Worm (Caenorhabditis elegans): ENCODE measurements around the gene ulp-2.

The ulp-2 gene

ce11 chrII:5001866-5002265 lies 42.2 kb upstream of the ulp-2 start:
- no peak for TF ChIP-seq ztf-11 (tag; optimal IDR thresholded peaks at IDR 0.05)
- TF ChIP-seq sem-4 (tag; optimal IDR thresholded peaks at IDR 0.05) = no peak
- TF ChIP-seq unc-62 (GFP tag; optimal IDR thresholded peaks at IDR 0.05) = no peak
- no peak for TF ChIP-seq fos-1 (tag; optimal IDR thresholded peaks at IDR 0.05)
- no peak for TF ChIP-seq egl-27 (tag; optimal IDR thresholded peaks at IDR 0.05)
- TF ChIP-seq lsy-2 (tag; optimal IDR thresholded peaks at IDR 0.05) = no peak
- TF ChIP-seq mab-5 (tag; optimal IDR thresholded peaks at IDR 0.05) = no peak
- no peak for TF ChIP-seq aly-2 (tag; optimal IDR thresholded peaks at IDR 0.05)
- no peak for TF ChIP-seq sma-3 (GFP tag; optimal IDR thresholded peaks at IDR 0.05)
- TF ChIP-seq blmp-1 (tag; optimal IDR thresholded peaks at IDR 0.05; ENCODE audit: insufficient read depth) = no peak
- TF ChIP-seq R02D3.7 (tag; optimal IDR thresholded peaks at IDR 0.05) = no peak
- TF ChIP-seq nhr-23 (tag; optimal IDR thresholded peaks at IDR 0.05) = no peak
- TF ChIP-seq peb-1 (tag; optimal IDR thresholded peaks at IDR 0.05) = no peak
- TF ChIP-seq lin-39 (tag; optimal IDR thresholded peaks at IDR 0.05) = no peak

DNA sequence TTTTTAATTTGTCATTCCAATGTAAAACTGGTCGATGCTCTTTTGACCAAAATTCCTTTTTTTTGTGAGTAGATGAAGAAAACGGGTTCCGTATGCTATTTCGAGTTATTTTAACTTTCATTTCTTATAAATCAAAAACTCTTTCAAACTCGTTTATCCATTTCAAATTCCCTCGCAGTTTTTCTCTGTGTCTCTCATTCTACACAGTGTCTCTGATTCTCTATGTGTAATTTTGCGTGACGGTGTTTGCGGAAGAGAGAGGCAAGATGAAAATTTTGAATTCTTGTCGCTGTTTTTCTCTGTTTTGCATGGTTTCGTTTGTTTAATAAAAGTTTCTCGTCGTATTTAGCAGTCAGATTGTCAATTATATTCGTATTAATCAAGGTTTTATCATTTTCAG lies 39.4 kb upstream of the ulp-2 start, which contains the start of gene citk-2:
Gene citk-2 (plus strand): TSS at position 399 of the 400 bp plus-strand sequence.
- no peak for TF ChIP-seq unc-39 (tag; optimal IDR thresholded peaks at IDR 0.05)
- TF ChIP-seq nhr-129 (tag; optimal IDR thresholded peaks at IDR 0.05) = peak; percentile 78
- TF ChIP-seq ZK546.5 (tag; optimal IDR thresholded peaks at IDR 0.05) = peak; percentile 39
- TF ChIP-seq nhr-77 (tag; optimal IDR thresholded peaks at IDR 0.05) = peak; percentile 47
- peak; percentile 87 for TF ChIP-seq mab-5 (tag; optimal IDR thresholded peaks at IDR 0.05)
- no peak for TF ChIP-seq fos-1 (tag; optimal IDR thresholded peaks at IDR 0.05)
- peak; percentile 94 for TF ChIP-seq sma-9 (GFP tag; optimal IDR thresholded peaks at IDR 0.05)
- no peak for TF ChIP-seq sma-9 (tag; optimal IDR thresholded peaks at IDR 0.05)
- no peak for TF ChIP-seq nhr-23 (tag; optimal IDR thresholded peaks at IDR 0.05)
- peak; percentile 90 for TF ChIP-seq nhr-6 (tag; optimal IDR thresholded peaks at IDR 0.05)
- peak; percentile 90 for TF ChIP-seq sma-3 (GFP tag; optimal IDR thresholded peaks at IDR 0.05)
- peak; percentile 46 for TF ChIP-seq ceh-82 (tag; optimal IDR thresholded peaks at IDR 0.05)
- peak; percentile 96 for TF ChIP-seq crh-2 (tag; optimal IDR thresholded peaks at IDR 0.05)
- TF ChIP-seq R02D3.7 (tag; optimal IDR thresholded peaks at IDR 0.05) = peak; percentile 56
- no peak for TF ChIP-seq C34F6.9 (tag; optimal IDR thresholded peaks at IDR 0.05)
- TF ChIP-seq elt-1 (tag; optimal IDR thresholded peaks at IDR 0.05) = no peak
- peak; percentile 21 for TF ChIP-seq nhr-10 (tag; optimal IDR thresholded peaks at IDR 0.05)
- TF ChIP-seq elt-3 (tag; optimal IDR thresholded peaks at IDR 0.05) = no peak
- TF ChIP-seq lsy-2 (tag; optimal IDR thresholded peaks at IDR 0.05) = peak; percentile 89 to 95
- peak; percentile 70 for TF ChIP-seq egl-27 (tag; optimal IDR thresholded peaks at IDR 0.05)
- no peak for TF ChIP-seq lin-11 (tag; optimal IDR thresholded peaks at IDR 0.05)
- TF ChIP-seq unc-55 (GFP tag; optimal IDR thresholded peaks at IDR 0.05) = peak; percentile 96
- TF ChIP-seq nhr-21 (tag; optimal IDR thresholded peaks at IDR 0.05) = no peak
- TF ChIP-seq zag-1 (tag; optimal IDR thresholded peaks at IDR 0.05) = peak; percentile 52
- no peak for TF ChIP-seq ztf-1 (GFP tag; conservative IDR thresholded peaks at IDR 0.05)
- TF ChIP-seq gmeb-1 (tag; optimal IDR thresholded peaks at IDR 0.05) = peak; percentile 100
- no peak for TF ChIP-seq peb-1 (tag; optimal IDR thresholded peaks at IDR 0.05)

- TF ChIP-seq skn-1 (tag; optimal IDR thresholded peaks at IDR 0.05) (no peak), lsy-2 (tag; optimal IDR thresholded peaks at IDR 0.05) (no peak), ZK546.5 (tag; optimal IDR thresholded peaks at IDR 0.05) (no peak)
These were observed 39.0 kb upstream of the ulp-2 start, which contains the start of gene F59A6.11 for ce11 chrII:4998657-4999056. F59A6.11 (minus strand) TSS chrII:4998757.

ce11 chrII:4994939-4995338 lies 35.3 kb upstream of the ulp-2 start, which contains the start of gene rnh-1.0:
rnh-1.0 (plus strand) TSS chrII:4995327.
- TF ChIP-seq nhr-129 (tag; optimal IDR thresholded peaks at IDR 0.05) (peak; percentile 31), C34F6.9 (tag; optimal IDR thresholded peaks at IDR 0.05) (peak; percentile 35), sma-9 (GFP tag; optimal IDR thresholded peaks at IDR 0.05) (no peak), sma-9 (tag; optimal IDR thresholded peaks at IDR 0.05) (no peak)

DNA sequence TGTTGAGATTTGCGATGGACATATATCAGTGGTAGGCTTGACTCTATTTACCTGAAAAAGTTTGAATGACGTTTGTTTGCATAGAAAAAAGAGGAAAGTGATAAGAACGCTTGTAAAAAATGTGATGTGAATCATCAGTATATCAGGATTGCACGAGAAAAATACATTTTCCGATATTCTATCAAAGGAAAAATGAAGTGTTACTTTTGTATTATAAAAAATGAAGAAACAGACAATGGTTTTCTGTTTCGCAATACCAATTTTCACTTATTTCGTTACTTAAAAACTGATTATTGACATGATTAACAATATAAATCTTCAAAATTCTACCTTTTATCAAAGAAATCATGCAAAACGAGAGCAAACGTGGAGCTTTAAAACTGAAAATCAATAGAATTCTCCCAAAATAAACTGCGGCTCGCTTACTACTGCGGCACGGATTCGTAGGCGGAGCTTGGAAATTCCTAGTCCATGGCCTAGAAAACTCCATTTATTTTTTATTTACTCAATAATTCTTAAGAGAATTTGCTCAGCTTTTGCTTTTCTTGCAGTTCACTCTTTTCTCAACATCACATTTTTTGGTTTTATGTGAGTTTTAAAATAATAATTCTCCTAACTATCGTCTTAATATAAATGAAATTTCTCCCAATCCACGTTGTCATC lies 34.0 kb upstream of the ulp-2 start, which contains the start of the genes eif-1 and vps-24:
Gene eif-1 (minus strand): TSS at position 51 of the 663 bp plus-strand sequence.
Gene vps-24 (plus strand): TSS at position 469 of the 663 bp plus-strand sequence.
- peak; percentile 53 for TF ChIP-seq lin-13 (GFP tag; optimal IDR thresholded peaks at IDR 0.05)
- no peak for TF ChIP-seq egl-27 (tag; optimal IDR thresholded peaks at IDR 0.05)
- no peak for TF ChIP-seq mab-5 (tag; optimal IDR thresholded peaks at IDR 0.05)
- peak; percentile 1 for TF ChIP-seq snpc-4 (tag; optimal IDR thresholded peaks at IDR 0.05)
- no peak for TF ChIP-seq nhr-12 (tag; optimal IDR thresholded peaks at IDR 0.05)
- TF ChIP-seq zag-1 (tag; optimal IDR thresholded peaks at IDR 0.05) = no peak
- TF ChIP-seq mbf-1 (tag; optimal IDR thresholded peaks at IDR 0.05) = no peak
- no peak for TF ChIP-seq nhr-11 (tag; optimal IDR thresholded peaks at IDR 0.05)
- peak; percentile 82 for TF ChIP-seq C34F6.9 (tag; optimal IDR thresholded peaks at IDR 0.05)
- TF ChIP-seq nhr-6 (tag; optimal IDR thresholded peaks at IDR 0.05) = no peak
- TF ChIP-seq dmd-4 (tag; optimal IDR thresholded peaks at IDR 0.05) = no peak
- no peak for TF ChIP-seq aly-2 (tag; optimal IDR thresholded peaks at IDR 0.05)
- TF ChIP-seq crh-2 (tag; optimal IDR thresholded peaks at IDR 0.05) = peak; percentile 29
- no peak for TF ChIP-seq lin-11 (tag; optimal IDR thresholded peaks at IDR 0.05)
- TF ChIP-seq R02D3.7 (tag; optimal IDR thresholded peaks at IDR 0.05) = no peak
- no peak for TF ChIP-seq nhr-77 (tag; optimal IDR thresholded peaks at IDR 0.05)
- TF ChIP-seq ceh-82 (tag; optimal IDR thresholded peaks at IDR 0.05) = no peak
- TF ChIP-seq unc-62 (GFP tag; optimal IDR thresholded peaks at IDR 0.05) = no peak
- no peak for TF ChIP-seq nhr-23 (tag; optimal IDR thresholded peaks at IDR 0.05)
- TF ChIP-seq ama-1 (optimal IDR thresholded peaks at IDR 0.05) = no peak
- peak; percentile 30 for TF ChIP-seq F13H6.1 (tag; optimal IDR thresholded peaks at IDR 0.05)
- TF ChIP-seq alr-1 (tag; optimal IDR thresholded peaks at IDR 0.05) = no peak
- no peak for TF ChIP-seq ztf-4 (tag; optimal IDR thresholded peaks at IDR 0.05)

Measured in whole organism, L2 larva.